Worm (Caenorhabditis elegans) whole organism, mixed stage, embryonic: ENCODE data around the gene nas-18.

Source experiments
- bed-3 ChIP-seq: fragments of 200-800 bp; sonication (Bioruptor generic); optimal IDR thresholded peaks from 3 replicates; lab custom pipeline; 2018; ENCODE audit warnings: mild to moderate bottlenecking, missing genetic modification characterization, moderate library complexity, missing compliant biosample characterization
- blmp-1 ChIP-seq: fragments of 150-350 bp; optimal IDR thresholded peaks from 2 replicates; lab custom pipeline; 2014; ENCODE audit warnings: missing biosample characterization, missing genetic modification characterization
- ceh-43 ChIP-seq: fragments of 200-800 bp; sonication (Bioruptor generic); optimal IDR thresholded peaks from 2 replicates; lab custom pipeline; 2018; ENCODE audit warnings: mild to moderate bottlenecking, missing genetic modification characterization, moderate library complexity, missing compliant biosample characterization
- ceh-83 ChIP-seq: fragments of 200-800 bp; sonication (Bioruptor generic); optimal IDR thresholded peaks from 2 replicates; lab custom pipeline; 2018; ENCODE audit warnings: mild to moderate bottlenecking, missing genetic modification characterization, missing compliant biosample characterization
- ces-1 ChIP-seq: fragments of 150-350 bp; optimal IDR thresholded peaks from 2 replicates; lab custom pipeline; 2014; ENCODE audit warnings: missing biosample characterization, missing genetic modification reagents, missing genetic modification characterization
- cnd-1 ChIP-seq: fragments of 200-800 bp; sonication (Bioruptor generic); optimal IDR thresholded peaks from 2 replicates; lab custom pipeline; 2018; ENCODE audit warnings: mild to moderate bottlenecking, missing genetic modification characterization, missing compliant biosample characterization
- drap-1 ChIP-seq: fragments of 200-800 bp; sonication (Bioruptor generic); optimal IDR thresholded peaks from 3 replicates; lab custom pipeline; 2018; ENCODE audit warnings: mild to moderate bottlenecking, missing genetic modification characterization, missing compliant biosample characterization
- elt-1 ChIP-seq: sonication (generic microtip); optimal IDR thresholded peaks from 2 replicates; lab custom pipeline; 2017; ENCODE audit warnings: missing genetic modification characterization, mild to moderate bottlenecking, missing compliant biosample characterization, antibody characterized with exemption, moderate library complexity, borderline replicate concordance; ENCODE audit not compliant: insufficient read depth
- elt-3 ChIP-seq: fragments of 150-350 bp; optimal IDR thresholded peaks from 2 replicates; lab custom pipeline; 2014; ENCODE audit warnings: missing biosample characterization, missing genetic modification characterization
- flh-1 ChIP-seq: fragments of 200-800 bp; sonication (Bioruptor generic); optimal IDR thresholded peaks from 2 replicates; lab custom pipeline; 2018; ENCODE audit warnings: mild to moderate bottlenecking, missing genetic modification characterization, moderate library complexity, missing compliant biosample characterization
- ham-2 ChIP-seq: fragments of 200-800 bp; sonication (Bioruptor generic); optimal IDR thresholded peaks from 2 replicates; lab custom pipeline; 2018; ENCODE audit warnings: mild to moderate bottlenecking, missing genetic modification characterization, missing compliant biosample characterization
- hlh-1 ChIP-seq: fragments of 150-350 bp; optimal IDR thresholded peaks from 2 replicates; lab custom pipeline; 2014; ENCODE audit warnings: missing biosample characterization, missing genetic modification reagents, missing genetic modification characterization
- lin-13 ChIP-seq: fragments of 150-350 bp; optimal IDR thresholded peaks from 2 replicates; lab custom pipeline; 2014; ENCODE audit warnings: missing biosample characterization, missing genetic modification characterization
- lin-32 ChIP-seq: fragments of 200-800 bp; sonication (Bioruptor generic); optimal IDR thresholded peaks from 2 replicates; lab custom pipeline; 2018; ENCODE audit warnings: mild to moderate bottlenecking, missing genetic modification characterization, missing compliant biosample characterization
- lsy-2 ChIP-seq: fragments of 150-350 bp; optimal IDR thresholded peaks from 2 replicates; lab custom pipeline; 2014; ENCODE audit warnings: missing biosample characterization, missing genetic modification characterization
- mab-5 ChIP-seq: fragments of 150-350 bp; optimal IDR thresholded peaks from 2 replicates; lab custom pipeline; 2014; ENCODE audit warnings: missing biosample characterization, missing genetic modification characterization
- mep-1 ChIP-seq: fragments of 150-350 bp; optimal IDR thresholded peaks from 2 replicates; lab custom pipeline; 2017; ENCODE audit warnings: missing biosample characterization, missing genetic modification reagents, missing genetic modification characterization, inconsistent platforms
- mls-2 ChIP-seq: sonication (generic microtip); optimal IDR thresholded peaks from 2 replicates; lab custom pipeline; 2016; ENCODE audit warnings: mild to moderate bottlenecking, missing genetic modification characterization, moderate library complexity, missing compliant biosample characterization
- nhr-12 ChIP-seq: fragments of 150-350 bp; optimal IDR thresholded peaks from 2 replicates; lab custom pipeline; 2014; ENCODE audit warnings: missing biosample characterization, missing genetic modification characterization
- nhr-2 ChIP-seq: fragments of 150-350 bp; optimal IDR thresholded peaks from 2 replicates; lab custom pipeline; 2014; ENCODE audit warnings: missing biosample characterization, missing genetic modification characterization
- nhr-28 ChIP-seq: fragments of 150-350 bp; optimal IDR thresholded peaks from 2 replicates; lab custom pipeline; 2014; ENCODE audit warnings: missing biosample characterization, missing genetic modification characterization
- sem-2 ChIP-seq: fragments of 200-800 bp; sonication (Bioruptor generic); optimal IDR thresholded peaks from 2 replicates; lab custom pipeline; 2018; ENCODE audit warnings: mild to moderate bottlenecking, missing genetic modification characterization, missing compliant biosample characterization
- sptf-1 ChIP-seq: sonication (generic microtip); optimal IDR thresholded peaks from 2 replicates; lab custom pipeline; 2017; ENCODE audit warnings: mild to moderate bottlenecking, missing genetic modification characterization, moderate library complexity, missing compliant biosample characterization
- unc-120 ChIP-seq: sonication (generic microtip); optimal IDR thresholded peaks from 2 replicates; lab custom pipeline; 2017; ENCODE audit warnings: missing genetic modification characterization, missing compliant biosample characterization; ENCODE audit not compliant: poor library complexity, severe bottlenecking
- unc-39 ChIP-seq: fragments of 150-350 bp; optimal IDR thresholded peaks from 2 replicates; lab custom pipeline; 2014; ENCODE audit warnings: missing biosample characterization, missing genetic modification characterization
- unc-62 ChIP-seq: fragments of 150-350 bp; optimal IDR thresholded peaks from 2 replicates; lab custom pipeline; 2014; ENCODE audit warnings: missing biosample characterization, missing genetic modification reagents, missing genetic modification characterization
- zip-8 ChIP-seq: fragments of 150-350 bp; optimal IDR thresholded peaks from 2 replicates; lab custom pipeline; 2014; ENCODE audit warnings: missing biosample characterization, missing genetic modification characterization

Gene nas-18

ce11 chrV:11373918-11374317 is 22.3 kb upstream of the nas-18 start:
- TF ChIP-seq ceh-43 (no peak), zip-8 (peak; percentile 92)
- TF ChIP-seq, all 35 proteins: peak for 1

- TF ChIP-seq bed-3 (GFP tag; lab: Kevin White, UChicago) = no peak
- no peak for TF ChIP-seq flh-1 (GFP tag; lab: Kevin White, UChicago)
- TF ChIP-seq mep-1 (tag; lab: Kevin White, UChicago) = peak; percentile 20
- peak; percentile 63 for TF ChIP-seq unc-62 (GFP tag; lab: Kevin White, UChicago)
- TF ChIP-seq unc-120 (tag; lab: Kevin White, UChicago) = peak; percentile 78
- TF ChIP-seq mls-2 (tag; lab: Kevin White, UChicago) = peak; percentile 42
- TF ChIP-seq unc-39 (tag; lab: Kevin White, UChicago) = no peak
- TF ChIP-seq hlh-1 (tag; lab: Kevin White, UChicago) = peak; percentile 19
- TF ChIP-seq ces-1 = peak; percentile 81
Measured at ce11 chrV:11375150-11375792, 21.0 kb upstream of the nas-18 start, which contains the start of gene cnb-1. Gene cnb-1, plus strand, starts transcription at chrV:11375742.

- no peak for TF ChIP-seq unc-39 (tag; lab: Kevin White, UChicago)
- TF ChIP-seq ces-1 = peak; percentile 70
Measured at ce11 chrV:11379341-11379740, 16.9 kb upstream of the nas-18 start.

- TF ChIP-seq lin-13 (no peak), zip-8 (no peak), elt-1 (tag; lab: Kevin White, UChicago) (no peak), nhr-2 (tag; lab: Kevin White, UChicago) (no peak), flh-1 (GFP tag; lab: Kevin White, UChicago) (no peak), sem-2 (GFP tag; lab: Kevin White, UChicago) (no peak), sptf-1 (no peak), ceh-43 (no peak), ceh-83 (GFP tag; lab: Kevin White, UChicago) (no peak), mab-5 (tag; lab: Kevin White, UChicago) (no peak), lsy-2 (tag; lab: Kevin White, UChicago) (no peak), unc-62 (GFP tag; lab: Kevin White, UChicago) (no peak), unc-39 (tag; lab: Kevin White, UChicago) (no peak), hlh-1 (tag; lab: Kevin White, UChicago) (no peak)
Measured at ce11 chrV:11380571-11380970, 15.7 kb upstream of the nas-18 start.

ce11 chrV:11383032-11383431 is 13.2 kb upstream of the nas-18 start, which contains the start of gene F55C10.5:
Gene F55C10.5, plus strand, starts transcription at chrV:11383105.
- TF ChIP-seq ces-1 (no peak), blmp-1 (tag; lab: Kevin White, UChicago) (no peak), cnd-1 (no peak), sem-2 (GFP tag; lab: Kevin White, UChicago) (no peak), elt-3 (tag; lab: Kevin White, UChicago) (no peak), unc-62 (GFP tag; lab: Kevin White, UChicago) (no peak), hlh-1 (tag; lab: Kevin White, UChicago) (no peak), mls-2 (tag; lab: Kevin White, UChicago) (no peak), nhr-12 (tag; lab: Kevin White, UChicago) (no peak), ceh-83 (GFP tag; lab: Kevin White, UChicago) (no peak), lin-13 (no peak), flh-1 (GFP tag; lab: Kevin White, UChicago) (no peak), ceh-43 (no peak), lin-32 (GFP tag; lab: Kevin White, UChicago) (no peak), ham-2 (no peak), drap-1 (no peak), nhr-28 (no peak)

- TF ChIP-seq nhr-2 (tag; lab: Kevin White, UChicago) (no peak), drap-1 (no peak)
Measured at ce11 chrV:11385060-11385459, 11.2 kb upstream of the nas-18 start, which contains the start of gene col-154. Gene col-154, plus strand, starts transcription at chrV:11385360.
